Worm (Caenorhabditis elegans) whole organism, L4 larva: ENCODE results near the gene gpa-11.

Experiments used
- ZK546.5 ChIP-seq, 2 experiments: sonication (generic microtip); optimal IDR thresholded peaks; 2 replicates each; lab custom pipeline; 2017; ENCODE audit warnings: missing biosample characterization in 2 of 2, missing genetic modification characterization in 2 of 2
- dpl-1 ChIP-seq: fragments of 150-350 bp; optimal IDR thresholded peaks from 2 replicates; lab custom pipeline; 2014; ENCODE audit warnings: missing biosample characterization, missing genetic modification reagents, missing genetic modification characterization
- egl-43 ChIP-seq: fragments of 200-800 bp; sonication (Bioruptor generic); IDR thresholded peaks from 2 replicates; pipeline ENCODE4 v1.3.6; 2022; ENCODE audit warnings: missing genetic modification reagents, missing genetic modification characterization, missing compliant biosample characterization
- fkh-10 ChIP-seq: fragments of 150-350 bp; optimal IDR thresholded peaks from 2 replicates; lab custom pipeline; 2014; ENCODE audit warnings: missing biosample characterization, missing genetic modification reagents, missing genetic modification characterization
- nhr-11 ChIP-seq: fragments of 150-350 bp; optimal IDR thresholded peaks from 2 replicates; lab custom pipeline; 2014; ENCODE audit warnings: missing biosample characterization, missing genetic modification characterization
- nhr-48 ChIP-seq: sonication (generic microtip); optimal IDR thresholded peaks from 2 replicates; lab custom pipeline; 2016; ENCODE audit warnings: mild to moderate bottlenecking, missing genetic modification characterization, missing compliant biosample characterization
- pqm-1 ChIP-seq: sonication (generic microtip); optimal IDR thresholded peaks from 2 replicates; lab custom pipeline; 2017; ENCODE audit warnings: missing biosample characterization, missing genetic modification characterization
- skn-1 ChIP-seq: fragments of 150-350 bp; optimal IDR thresholded peaks from 2 replicates; lab custom pipeline; 2014; ENCODE audit warnings: missing biosample characterization, missing genetic modification characterization
- tra-1 ChIP-seq: fragments of 200-800 bp; sonication (Bioruptor generic); IDR thresholded peaks from 2 replicates; pipeline ENCODE4 v1.3.6; 2022; ENCODE audit warnings: missing genetic modification reagents, missing genetic modification characterization, missing compliant biosample characterization
- unc-39 ChIP-seq: sonication (generic microtip); optimal IDR thresholded peaks from 2 replicates; lab custom pipeline; 2017; ENCODE audit warnings: missing biosample characterization, missing genetic modification characterization
- zag-1 ChIP-seq: fragments of 150-350 bp; optimal IDR thresholded peaks from 2 replicates; lab custom pipeline; 2014; ENCODE audit warnings: missing biosample characterization, missing genetic modification characterization

DNA sequence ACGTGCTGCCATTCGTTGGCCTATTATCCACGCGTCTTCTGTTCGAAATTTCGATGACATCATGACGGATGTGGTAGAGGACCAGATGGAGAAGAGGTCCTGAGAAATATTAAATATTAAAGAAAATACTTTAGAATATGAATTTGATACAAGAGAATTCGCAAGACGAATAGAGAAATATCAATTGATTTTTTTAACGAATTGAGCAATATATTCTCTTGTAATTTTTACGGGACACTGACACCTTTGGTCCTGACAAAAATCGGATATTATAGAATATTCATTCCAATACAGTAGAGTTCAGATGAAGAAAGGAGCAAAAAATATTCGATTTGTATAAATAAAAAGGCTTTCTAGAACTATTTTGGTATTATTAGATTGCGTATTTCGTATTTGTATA, 41.1 kb downstream of the gpa-11 start, which contains the start of gene C01F1.6:
- no peak for TF ChIP-seq nhr-48 (tag; lab: Kevin White, UChicago)
- no peak for TF ChIP-seq fkh-10
- TF ChIP-seq pqm-1 (tag; lab: Kevin White, UChicago), result no peak
- TF ChIP-seq unc-39 (tag; lab: Kevin White, UChicago), result no peak
- no peak for TF ChIP-seq ZK546.5 (tag; optimal IDR thresholded peaks at IDR 0.05; lab: Kevin White, UChicago)
- TF ChIP-seq skn-1 (tag; lab: Kevin White, UChicago), result no peak
- no peak for TF ChIP-seq tra-1 (GFP tag; lab: Robert Waterston, UW)
- TF ChIP-seq dpl-1, result no peak
- TF ChIP-seq egl-43, result no peak
- TF ChIP-seq nhr-11 (tag; lab: Kevin White, UChicago), result no peak
- TF ChIP-seq zag-1 (tag; lab: Kevin White, UChicago), result no peak
